Fruit fly (Drosophila melanogaster) S2 (cell line): ENCODE results near the gene sv.

Source experiments
- CG8478 ChIP-seq: fragments of >200 bp; optimal IDR thresholded peaks from 2 replicates; lab custom pipeline; 2018
- CTCF ChIP-seq, 2 experiments: fragments of >200 bp; optimal IDR thresholded peaks; 2 replicates each; lab custom pipeline; 2018

DNA sequence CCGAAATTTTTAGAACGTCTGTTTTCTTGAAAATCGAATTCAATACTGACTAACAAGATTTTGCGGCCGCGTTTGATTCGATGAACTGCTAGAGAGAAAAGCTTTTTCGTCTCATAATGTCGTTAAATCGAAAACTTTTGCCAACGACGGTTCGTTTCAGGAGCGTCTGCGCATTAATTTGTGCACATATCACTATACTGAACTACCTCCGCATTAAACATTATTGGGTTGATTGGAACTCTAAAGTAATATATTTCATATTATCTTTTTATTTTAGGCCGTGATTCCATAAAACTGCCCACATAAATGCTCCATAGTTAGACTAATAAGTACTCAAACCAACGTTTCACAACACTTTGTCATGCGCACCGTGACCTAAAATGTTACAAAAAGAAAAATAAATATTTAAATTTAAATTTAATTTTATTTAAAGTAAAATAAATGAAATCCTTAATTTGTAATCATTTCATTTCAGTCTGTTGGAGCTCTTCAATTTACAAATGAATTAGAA lies 34.9 kb upstream of the sv start, which contains the start of gene CaMKII:
- no peak for TF ChIP-seq CTCF (optimal IDR thresholded peaks at IDR 0.05; lab: Kevin White, UChicago)
- TF ChIP-seq CG8478 (lab: Kevin White, UChicago), result no peak
